Worm (Caenorhabditis elegans) whole organism, young adult: ENCODE measurements around the gene cthd-1.

Experiments
- B0019.2 ChIP-seq: fragments of 200-800 bp; sonication (Bioruptor generic); conservative IDR thresholded peaks from 2 replicates; pipeline ENCODE4 v1.3.6; 2022; ENCODE audit warnings: missing genetic modification reagents, missing genetic modification characterization, missing compliant biosample characterization
- F22D6.2 ChIP-seq: sonication (generic microtip); optimal IDR thresholded peaks from 2 replicates; lab custom pipeline; 2016; ENCODE audit warnings: mild to moderate bottlenecking, missing genetic modification characterization, missing compliant biosample characterization
- Y53F4B.3 ChIP-seq: fragments of 200-800 bp; sonication (Bioruptor generic); IDR thresholded peaks from 2 replicates; pipeline ENCODE4 v1.3.6; 2022; ENCODE audit warnings: missing genetic modification reagents, missing genetic modification characterization, missing compliant biosample characterization
- Y95B8A.8 ChIP-seq: fragments of 200-800 bp; sonication (Bioruptor generic); IDR thresholded peaks from 2 replicates; pipeline ENCODE4 v1.3.6; 2022; ENCODE audit warnings: missing genetic modification reagents, missing genetic modification characterization, missing compliant biosample characterization
- aptf-3 ChIP-seq: fragments of 200-800 bp; sonication (Bioruptor generic); IDR thresholded peaks from 2 replicates; pipeline ENCODE4 v1.3.6; 2022; ENCODE audit warnings: missing genetic modification characterization, missing compliant biosample characterization
- attf-3 ChIP-seq: fragments of 200-800 bp; sonication (Bioruptor generic); conservative IDR thresholded peaks from 2 replicates; pipeline ENCODE4 v1.3.6; 2022; ENCODE audit warnings: missing genetic modification reagents, missing genetic modification characterization, missing compliant biosample characterization
- bed-1 ChIP-seq: fragments of 200-800 bp; sonication (Bioruptor generic); IDR thresholded peaks from 2 replicates; pipeline ENCODE4 v1.3.6; 2022; ENCODE audit warnings: missing genetic modification reagents, missing genetic modification characterization, missing compliant biosample characterization
- ceh-91 ChIP-seq: fragments of 200-800 bp; sonication (Bioruptor generic); IDR thresholded peaks from 2 replicates; pipeline ENCODE4 v1.3.6; 2022; ENCODE audit warnings: missing genetic modification reagents, missing genetic modification characterization, missing compliant biosample characterization
- chd-7 ChIP-seq: sonication (generic microtip); optimal IDR thresholded peaks from 2 replicates; lab custom pipeline; 2016; ENCODE audit warnings: mild to moderate bottlenecking, missing genetic modification characterization, moderate library complexity, missing compliant biosample characterization
- fkh-3 ChIP-seq: sonication (generic microtip); optimal IDR thresholded peaks from 2 replicates; lab custom pipeline; 2016; ENCODE audit warnings: mild to moderate bottlenecking, missing genetic modification characterization, missing compliant biosample characterization
- hlh-26 ChIP-seq: fragments of 200-800 bp; sonication (Bioruptor generic); conservative IDR thresholded peaks from 2 replicates; pipeline ENCODE4 v1.3.6; 2022; ENCODE audit warnings: missing genetic modification reagents, missing genetic modification characterization, missing compliant biosample characterization
- hmg-20 ChIP-seq: fragments of 200-800 bp; sonication (Bioruptor generic); IDR thresholded peaks from 2 replicates; pipeline ENCODE4 v1.3.6; 2022; ENCODE audit warnings: missing genetic modification reagents, missing genetic modification characterization, missing compliant biosample characterization
- hrde-1 ChIP-seq: sonication (generic microtip); optimal IDR thresholded peaks from 2 replicates; lab custom pipeline; 2016; ENCODE audit warnings: missing genetic modification characterization, mild to moderate bottlenecking, missing compliant biosample characterization, moderate library complexity, missing genotype, missing genetic modification reagents, borderline replicate concordance
- lag-1 ChIP-seq: fragments of 200-800 bp; sonication (Bioruptor generic); IDR thresholded peaks from 2 replicates; pipeline ENCODE4 v1.3.6; 2022; ENCODE audit warnings: missing genetic modification reagents, missing genetic modification characterization, missing compliant biosample characterization
- let-607 ChIP-seq, 2 experiments: fragments of 200-800 bp in 1 of 2; sonication (Bioruptor generic) in 1 of 2; sonication (generic microtip) in 1 of 2; optimal IDR thresholded peaks; 2 replicates each; lab custom pipeline; 2016 to 2018; ENCODE audit warnings: mild to moderate bottlenecking in 2 of 2, missing compliant biosample characterization in 2 of 2, missing genetic modification characterization in 2 of 2, moderate library complexity in 2 of 2, missing genotype in 1 of 2
- lin-35 ChIP-seq, 3 experiments: fragments of 150-350 bp in 2 of 3; sonication (generic microtip) in 1 of 3; optimal IDR thresholded peaks; 2 replicates each; lab custom pipeline; 2014 to 2018; ENCODE audit warnings: missing biosample characterization in 3 of 3, missing genetic modification characterization in 3 of 3, missing genetic modification reagents in 3 of 3
- lin-40 ChIP-seq: sonication (generic microtip); optimal IDR thresholded peaks from 2 replicates; lab custom pipeline; 2016; ENCODE audit warnings: missing genetic modification characterization, mild to moderate bottlenecking, missing compliant biosample characterization, missing genotype, missing genetic modification reagents
- lsl-1 ChIP-seq: fragments of 200-800 bp; sonication (Bioruptor generic); optimal IDR thresholded peaks from 2 replicates; lab custom pipeline; 2018; ENCODE audit warnings: mild to moderate bottlenecking, missing genetic modification characterization, moderate library complexity, missing compliant biosample characterization
- madf-10 ChIP-seq: sonication (generic microtip); optimal IDR thresholded peaks from 2 replicates; lab custom pipeline; 2016; ENCODE audit warnings: mild to moderate bottlenecking, missing genetic modification characterization, missing compliant biosample characterization
- mxl-1 ChIP-seq: sonication (generic microtip); optimal IDR thresholded peaks from 2 replicates; lab custom pipeline; 2016; ENCODE audit warnings: missing genetic modification characterization, missing compliant biosample characterization
- nhr-80 ChIP-seq: sonication (generic microtip); optimal IDR thresholded peaks from 2 replicates; lab custom pipeline; 2016; ENCODE audit warnings: missing genetic modification characterization, missing compliant biosample characterization
- rcor-1 ChIP-seq: fragments of 200-800 bp; sonication (Bioruptor generic); IDR thresholded peaks from 2 replicates; pipeline ENCODE4 v1.3.6; 2022; ENCODE audit warnings: missing genetic modification reagents, missing genetic modification characterization, missing compliant biosample characterization
- repo-1 ChIP-seq: sonication (generic microtip); optimal IDR thresholded peaks from 2 replicates; lab custom pipeline; 2017; ENCODE audit warnings: mild to moderate bottlenecking, missing genetic modification characterization, missing compliant biosample characterization
- snpc-1.1 ChIP-seq: sonication (generic microtip); optimal IDR thresholded peaks from 2 replicates; lab custom pipeline; 2017; ENCODE audit warnings: missing genetic modification characterization, mild to moderate bottlenecking, missing compliant biosample characterization, antibody characterized with exemption, moderate library complexity, missing genotype, missing genetic modification reagents; ENCODE audit not compliant: insufficient read depth
- snpc-3.4 ChIP-seq: sonication (generic microtip); optimal IDR thresholded peaks from 2 replicates; lab custom pipeline; 2017; ENCODE audit warnings: missing genetic modification characterization, mild to moderate bottlenecking, missing compliant biosample characterization, antibody characterized with exemption, moderate library complexity, missing genotype, missing genetic modification reagents
- snpc-4 ChIP-seq, 5 experiments: fragments of 150-350 bp in 1 of 5; sonication (generic microtip) in 4 of 5; optimal IDR thresholded peaks; 2 replicates each; lab custom pipeline; 2014 to 2018; ENCODE audit warnings: missing genetic modification characterization in 5 of 5, missing biosample characterization in 3 of 5, antibody characterized with exemption in 2 of 5, mild to moderate bottlenecking in 2 of 5, missing compliant biosample characterization in 2 of 5, missing genotype in 2 of 5, moderate library complexity in 2 of 5, missing genetic modification reagents in 1 of 5
- tbp1 ChIP-seq: fragments of 200-800 bp; sonication (Bioruptor generic); optimal IDR thresholded peaks from 2 replicates; lab custom pipeline; 2018; ENCODE audit warnings: mild to moderate bottlenecking, missing genetic modification characterization, missing compliant biosample characterization
- tbx-9 ChIP-seq: sonication (generic microtip); optimal IDR thresholded peaks from 2 replicates; lab custom pipeline; 2016; ENCODE audit warnings: borderline replicate concordance, missing genetic modification characterization, inconsistent platforms, missing compliant biosample characterization
- unc-130 ChIP-seq: sonication (generic microtip); optimal IDR thresholded peaks from 2 replicates; lab custom pipeline; 2016; ENCODE audit warnings: missing genetic modification reagents, missing genetic modification characterization, missing compliant biosample characterization
- unc-62 ChIP-seq: fragments of 150-350 bp; optimal IDR thresholded peaks from 2 replicates; lab custom pipeline; 2014; ENCODE audit warnings: missing biosample characterization, missing genetic modification reagents, missing genetic modification characterization
- zfh-2 ChIP-seq: fragments of 200-800 bp; sonication (Bioruptor generic); conservative IDR thresholded peaks from 2 replicates; pipeline ENCODE4 v1.3.6; 2022; ENCODE audit warnings: missing genetic modification reagents, missing genetic modification characterization, missing compliant biosample characterization
- ztf-18 ChIP-seq: sonication (generic microtip); optimal IDR thresholded peaks from 2 replicates; lab custom pipeline; 2016; ENCODE audit warnings: missing genotype, mild to moderate bottlenecking, missing genetic modification characterization, missing compliant biosample characterization

The cthd-1 gene

ce11 chrV:9672495-9672894, 5.6 kb upstream of the cthd-1 start:
- no peak for TF ChIP-seq madf-10
- TF ChIP-seq snpc-1.1 (tag; lab: Kevin White, UChicago), result no peak
- TF ChIP-seq nhr-80 (tag; lab: Kevin White, UChicago), result peak; percentile 3

- TF ChIP-seq lin-40 (tag; lab: Kevin White, UChicago), result no peak
- no peak for TF ChIP-seq lag-1
- no peak for TF ChIP-seq snpc-3.4 (tag; lab: Kevin White, UChicago)
- TF ChIP-seq repo-1 (tag; lab: Kevin White, UChicago), result no peak
Observed at ce11 chrV:9673199-9673843, 4.8 kb upstream of the cthd-1 start, which contains the start of gene sulp-8. sulp-8 (minus strand) TSS chrV:9673667.

- TF ChIP-seq aptf-3 (GFP tag; lab: Robert Waterston, UW) (no peak), B0019.2 (GFP tag; lab: Robert Waterston, UW) (no peak), unc-62 (peak; percentile 34), Y53F4B.3 (GFP tag; lab: Robert Waterston, UW) (no peak), chd-7 (no peak), unc-130 (GFP tag; lab: Kevin White, UChicago) (no peak), mxl-1 (no peak), fkh-3 (no peak), hmg-20 (GFP tag; lab: Robert Waterston, UW) (no peak), lsl-1 (GFP tag; lab: Kevin White, UChicago) (no peak), F22D6.2 (tag; lab: Kevin White, UChicago) (no peak), tbp1 (GFP tag; lab: Kevin White, UChicago) (no peak), snpc-4 (GFP tag; optimal IDR thresholded peaks at IDR 0.05; lab: Kevin White, UChicago) (no peak), snpc-4 (tag; optimal IDR thresholded peaks at IDR 0.05; lab: Kevin White, UChicago) (no peak), let-607 (tag; optimal IDR thresholded peaks at IDR 0.05; lab: Kevin White, UChicago) (peak; percentile 73 to 93), nhr-80 (tag; lab: Kevin White, UChicago) (peak; percentile 80)
- TF ChIP-seq, all 124 proteins: peak for 3
Observed at ce11 chrV:9679166-9679565, 1.1 kb downstream of the cthd-1 start, which contains the start of gene ZK287.9. ZK287.9 (plus strand) TSS chrV:9679357.

ce11 chrV:9680260-9680659, 2.2 kb downstream of the cthd-1 start:
- TF ChIP-seq zfh-2 (GFP tag; lab: Robert Waterston, UW) (no peak), rcor-1 (GFP tag; lab: Robert Waterston, UW) (no peak), F22D6.2 (tag; lab: Kevin White, UChicago) (no peak), snpc-4 (GFP tag; optimal IDR thresholded peaks at IDR 0.05; lab: Kevin White, UChicago) (no peak), snpc-4 (tag; optimal IDR thresholded peaks at IDR 0.05; lab: Kevin White, UChicago) (no peak), hlh-26 (GFP tag; lab: Robert Waterston, UW) (no peak), tbx-9 (tag; lab: Kevin White, UChicago) (no peak), snpc-1.1 (tag; lab: Kevin White, UChicago) (no peak), attf-3 (GFP tag; lab: Robert Waterston, UW) (no peak), Y95B8A.8 (no peak), bed-1 (no peak), Y53F4B.3 (GFP tag; lab: Robert Waterston, UW) (no peak), lin-35 (GFP tag; optimal IDR thresholded peaks at IDR 0.05; lab: Kevin White, UChicago) (no peak), ztf-18 (tag; lab: Kevin White, UChicago) (no peak), ceh-91 (GFP tag; lab: Robert Waterston, UW) (no peak), hrde-1 (tag; lab: Kevin White, UChicago) (no peak)
